Fruit fly (Drosophila melanogaster) whole organism, embryonic: Measurements from ENCODE around the gene RpL35.

Source experiments
- Adf1 ChIP-seq: fragments of 200-800 bp; sonication (Bioruptor generic); IDR thresholded peaks from 2 replicates; pipeline ENCODE4 v1.3.6; 2022; ENCODE audit warnings: missing biosample characterization, missing genetic modification characterization
- Atf6 ChIP-seq: fragments of 200-800 bp; sonication (Bioruptor generic); IDR thresholded peaks from 2 replicates; pipeline ENCODE4 v1.3.6; 2022; ENCODE audit warnings: missing biosample characterization, missing genetic modification characterization
- Bgb ChIP-seq: fragments of 200-800 bp; sonication (Bioruptor generic); IDR thresholded peaks from 2 replicates; pipeline ENCODE4 v1.3.6; 2022; ENCODE audit warnings: missing biosample characterization, missing genetic modification characterization; ENCODE audit not compliant: partially characterized antibody
- Blimp-1 ChIP-seq: fragments of 200-800 bp; sonication (Bioruptor generic); optimal IDR thresholded peaks from 3 replicates; lab custom pipeline; 2018; ENCODE audit warnings: missing biosample characterization, missing genetic modification characterization, mild to moderate bottlenecking, moderate library complexity, missing genetic modification reagents
- CG10209 ChIP-seq: fragments of 200-800 bp; sonication (Bioruptor generic); optimal IDR thresholded peaks from 3 replicates; lab custom pipeline; 2017; ENCODE audit warnings: missing biosample characterization, mild to moderate bottlenecking, missing genetic modification characterization, missing genetic modification reagents
- CG10654 ChIP-seq: fragments of 200-800 bp; sonication (Bioruptor generic); optimal IDR thresholded peaks from 2 replicates; lab custom pipeline; 2016; ENCODE audit warnings: missing biosample characterization, missing genetic modification characterization
- CG10979 ChIP-seq: fragments of 200-800 bp; sonication (Bioruptor generic); optimal IDR thresholded peaks from 2 replicates; lab custom pipeline; 2018; ENCODE audit warnings: missing biosample characterization, mild to moderate bottlenecking, missing genetic modification characterization, moderate library complexity
- CG11696 ChIP-seq: fragments of 200-800 bp; sonication (Bioruptor generic); IDR thresholded peaks from 2 replicates; pipeline ENCODE4 v1.3.6; 2022; ENCODE audit warnings: missing biosample characterization, missing genetic modification characterization
- CG12391 ChIP-seq: fragments of 200-800 bp; sonication (Bioruptor generic); optimal IDR thresholded peaks from 3 replicates; lab custom pipeline; 2018; ENCODE audit warnings: missing biosample characterization, mild to moderate bottlenecking, missing genetic modification characterization, moderate library complexity
- CG13287 ChIP-seq: fragments of 200-800 bp; sonication (Bioruptor generic); IDR thresholded peaks from 2 replicates; pipeline ENCODE4 v1.3.6; 2022; ENCODE audit warnings: missing biosample characterization, missing genetic modification characterization; ENCODE audit not compliant: partially characterized antibody
- CG13624 ChIP-seq: fragments of 200-800 bp; sonication (Bioruptor generic); optimal IDR thresholded peaks from 2 replicates; lab custom pipeline; 2016; ENCODE audit warnings: missing biosample characterization, missing genetic modification characterization
- CG17829 ChIP-seq: fragments of 200-800 bp; optimal IDR thresholded peaks from 2 replicates; lab custom pipeline; 2019; ENCODE audit warnings: missing biosample characterization, mild to moderate bottlenecking, missing genetic modification characterization, moderate library complexity
- CG3065 ChIP-seq: fragments of 200-800 bp; sonication (Bioruptor generic); optimal IDR thresholded peaks from 2 replicates; lab custom pipeline; 2016; ENCODE audit warnings: missing biosample characterization, missing genetic modification characterization
- CG43689 ChIP-seq: fragments of 200-800 bp; sonication (Bioruptor generic); IDR thresholded peaks from 2 replicates; pipeline ENCODE4 v1.3.6; 2022; ENCODE audit warnings: missing biosample characterization, missing genetic modification characterization
- CG4404 ChIP-seq: fragments of 200-800 bp; sonication (Bioruptor generic); IDR thresholded peaks from 2 replicates; pipeline ENCODE4 v1.3.6; 2022; ENCODE audit warnings: missing biosample characterization, missing genetic modification characterization
- CG4730 ChIP-seq: fragments of 200-800 bp; sonication (Bioruptor generic); IDR thresholded peaks from 2 replicates; pipeline ENCODE4 v1.3.6; 2022; ENCODE audit warnings: missing biosample characterization, missing genetic modification characterization
- CG5180 ChIP-seq: fragments of 200-800 bp; sonication (Bioruptor generic); optimal IDR thresholded peaks from 3 replicates; lab custom pipeline; 2017; ENCODE audit warnings: missing biosample characterization, missing genetic modification characterization, mild to moderate bottlenecking, moderate library complexity, missing genetic modification reagents
- CG6765 ChIP-seq: fragments of 200-800 bp; sonication (Bioruptor generic); optimal IDR thresholded peaks from 3 replicates; lab custom pipeline; 2017; ENCODE audit warnings: missing biosample characterization, mild to moderate bottlenecking, missing genetic modification characterization
- CG7372 ChIP-seq: fragments of 200-800 bp; sonication (Bioruptor generic); IDR thresholded peaks from 2 replicates; pipeline ENCODE4 v1.3.6; 2022; ENCODE audit warnings: missing biosample characterization, missing genetic modification characterization
- CG7556 ChIP-seq: fragments of 200-800 bp; sonication (Bioruptor generic); optimal IDR thresholded peaks from 2 replicates; lab custom pipeline; 2017; ENCODE audit warnings: missing biosample characterization, mild to moderate bottlenecking, missing genetic modification characterization
- CG7839 ChIP-seq: fragments of 200-800 bp; sonication (Bioruptor generic); optimal IDR thresholded peaks from 3 replicates; lab custom pipeline; 2018; ENCODE audit warnings: missing biosample characterization, mild to moderate bottlenecking, missing genetic modification characterization, moderate library complexity
- CG8281 ChIP-seq: fragments of 200-800 bp; sonication (Bioruptor generic); optimal IDR thresholded peaks from 2 replicates; lab custom pipeline; 2018; ENCODE audit warnings: missing biosample characterization, mild to moderate bottlenecking, missing genetic modification characterization, moderate library complexity
- CG9876 ChIP-seq: fragments of 200-800 bp; sonication (Bioruptor generic); optimal IDR thresholded peaks from 2 replicates; lab custom pipeline; 2016; ENCODE audit warnings: missing biosample characterization, missing genetic modification characterization
- CG9932 ChIP-seq: fragments of 200-800 bp; sonication (Bioruptor generic); IDR thresholded peaks from 2 replicates; pipeline ENCODE4 v1.3.6; 2022; ENCODE audit warnings: missing biosample characterization, missing genetic modification characterization
- D ChIP-seq, 2 experiments: fragments of 200-800 bp in 1 of 2; fragments of >200 bp in 1 of 2; sonication (Bioruptor generic) in 1 of 2; optimal IDR thresholded peaks; 2 replicates in 1 of 2; 3 replicates in 1 of 2; lab custom pipeline; 2017; ENCODE audit warnings: mild to moderate bottlenecking in 1 of 2, missing biosample characterization in 1 of 2, missing genetic modification characterization in 1 of 2, missing genetic modification reagents in 1 of 2
- Deaf1 ChIP-seq: fragments of 200-800 bp; optimal IDR thresholded peaks from 3 replicates; lab custom pipeline; 2019; ENCODE audit warnings: missing biosample characterization, mild to moderate bottlenecking, missing genetic modification characterization, moderate library complexity
- Hr51 ChIP-seq, 2 experiments: fragments of 200-800 bp; sonication (Bioruptor generic); optimal IDR thresholded peaks; 2 replicates in 1 of 2; 3 replicates in 1 of 2; lab custom pipeline; 2016 to 2018; ENCODE audit warnings: missing biosample characterization in 2 of 2, missing genetic modification characterization in 2 of 2, mild to moderate bottlenecking in 1 of 2, moderate library complexity in 1 of 2
- Meics ChIP-seq: fragments of 200-800 bp; sonication (Bioruptor generic); optimal IDR thresholded peaks from 2 replicates; lab custom pipeline; 2017; ENCODE audit warnings: missing biosample characterization, mild to moderate bottlenecking, missing genetic modification characterization
- Nf-YB ChIP-seq: fragments of 200-800 bp; sonication (Bioruptor generic); optimal IDR thresholded peaks from 3 replicates; lab custom pipeline; 2019; ENCODE audit warnings: missing biosample characterization, mild to moderate bottlenecking, missing genetic modification characterization, moderate library complexity
- Spps ChIP-seq: fragments of 200-800 bp; sonication (Bioruptor generic); optimal IDR thresholded peaks from 2 replicates; lab custom pipeline; 2018; ENCODE audit warnings: missing biosample characterization, mild to moderate bottlenecking, missing genetic modification characterization
- Trl ChIP-seq, 3 experiments: fragments of >200 bp in 2 of 3; fragments of 200-800 bp in 1 of 3; sonication (Bioruptor generic) in 1 of 3; optimal IDR thresholded peaks; 2 replicates in 1 of 3; 3 replicates in 2 of 3; lab custom pipeline; 2016 to 2017; ENCODE audit warnings: missing biosample characterization in 1 of 3, missing genetic modification characterization in 1 of 3
- amos ChIP-seq: fragments of 200-800 bp; sonication (Bioruptor generic); IDR thresholded peaks from 2 replicates; pipeline ENCODE4 v1.3.6; 2022; ENCODE audit warnings: missing biosample characterization, missing genetic modification characterization; ENCODE audit not compliant: partially characterized antibody
- danr ChIP-seq: fragments of 200-800 bp; sonication (Bioruptor generic); IDR thresholded peaks from 2 replicates; pipeline ENCODE4 v1.3.6; 2022; ENCODE audit warnings: missing biosample characterization, missing genetic modification characterization
- dm ChIP-seq: fragments of 200-800 bp; sonication (Bioruptor generic); optimal IDR thresholded peaks from 3 replicates; lab custom pipeline; 2016; ENCODE audit warnings: missing biosample characterization, missing genetic modification characterization
- hbn ChIP-seq: fragments of 200-800 bp; sonication (Bioruptor generic); IDR thresholded peaks from 2 replicates; pipeline ENCODE4 v1.3.6; 2022; ENCODE audit warnings: missing biosample characterization, missing genetic modification characterization; ENCODE audit not compliant: partially characterized antibody
- kah ChIP-seq: fragments of 200-800 bp; sonication (Bioruptor generic); optimal IDR thresholded peaks from 2 replicates; lab custom pipeline; 2018; ENCODE audit warnings: missing biosample characterization, mild to moderate bottlenecking, missing genetic modification characterization
- klu ChIP-seq: fragments of 200-800 bp; sonication (Bioruptor generic); IDR thresholded peaks from 2 replicates; pipeline ENCODE4 v1.3.6; 2022; ENCODE audit warnings: missing biosample characterization, missing genetic modification characterization
- lab ChIP-seq: fragments of 200-800 bp; sonication (Bioruptor generic); optimal IDR thresholded peaks from 3 replicates; lab custom pipeline; 2017; ENCODE audit warnings: missing biosample characterization, missing genetic modification characterization, mild to moderate bottlenecking, moderate library complexity, missing genetic modification reagents
- lmd ChIP-seq: fragments of 200-800 bp; sonication (Bioruptor generic); IDR thresholded peaks from 2 replicates; pipeline ENCODE4 v1.3.6; 2022; ENCODE audit warnings: missing biosample characterization, missing genetic modification characterization
- nerfin-1 ChIP-seq: fragments of 200-800 bp; sonication (Bioruptor generic); optimal IDR thresholded peaks from 3 replicates; lab custom pipeline; 2019; ENCODE audit warnings: missing biosample characterization, mild to moderate bottlenecking, missing genetic modification characterization, moderate library complexity
- nmo ChIP-seq: fragments of 200-800 bp; sonication (Bioruptor generic); optimal IDR thresholded peaks from 2 replicates; lab custom pipeline; 2018; ENCODE audit warnings: missing biosample characterization, mild to moderate bottlenecking, missing genetic modification characterization, moderate library complexity
- sens ChIP-seq: fragments of 200-800 bp; sonication (Bioruptor generic); peaks from one replicate; lab custom pipeline; 2016; ENCODE audit warnings: missing biosample characterization, missing genetic modification characterization
- slbo ChIP-seq: fragments of 200-800 bp; sonication (Bioruptor generic); IDR thresholded peaks from 2 replicates; pipeline ENCODE4 v1.3.6; 2022; ENCODE audit warnings: missing biosample characterization, missing genetic modification characterization
- so ChIP-seq: fragments of 200-800 bp; sonication (Bioruptor generic); IDR thresholded peaks from 3 replicates; pipeline ENCODE4 v1.3.6; 2022; ENCODE audit warnings: missing biosample characterization, missing genetic modification characterization
- tin ChIP-seq: fragments of 200-800 bp; sonication (Bioruptor generic); optimal IDR thresholded peaks from 3 replicates; lab custom pipeline; 2016; ENCODE audit warnings: missing biosample characterization, missing genetic modification characterization
- unpg ChIP-seq: fragments of 200-800 bp; sonication (Bioruptor generic); optimal IDR thresholded peaks from 3 replicates; lab custom pipeline; 2018; ENCODE audit warnings: missing biosample characterization, mild to moderate bottlenecking, missing genetic modification characterization, moderate library complexity
- z ChIP-seq: fragments of 200-800 bp; sonication (Bioruptor generic); IDR thresholded peaks from 3 replicates; pipeline ENCODE4 v1.3.6; 2022; ENCODE audit warnings: missing biosample characterization, missing genetic modification characterization
- zfh1 ChIP-seq: fragments of 200-800 bp; sonication (Bioruptor generic); IDR thresholded peaks from 3 replicates; pipeline ENCODE4 v1.3.6; 2022; ENCODE audit warnings: missing biosample characterization, missing genetic modification characterization

The RpL35 gene

dm6 chrX:5715455-5716227 is 43.4 kb downstream of the RpL35 start (continued):
- TF ChIP-seq D (optimal IDR thresholded peaks at IDR 0.05; lab: Kevin White, UChicago) (no peak), D (GFP tag; optimal IDR thresholded peaks at IDR 0.05; lab: Kevin White, UChicago) (no peak), CG13624 (peak; percentile 20), Spps (no peak), CG9932 (GFP tag; lab: Robert Waterston, UW) (peak; percentile 14; the same call in 1 of the 2 replicates), hbn (GFP tag; lab: Robert Waterston, UW) (no peak), Deaf1 (tag; lab: Kevin White, UChicago) (peak; percentile 3), sens (GFP tag; lab: Kevin White, UChicago) (peak; percentile 73), zfh1 (no peak), amos (GFP tag; lab: Robert Waterston, UW) (no peak), so (GFP tag; lab: Robert Waterston, UW) (0 out of 3 replicates have a peak, but pooled peaks have one; percentile 30), Blimp-1 (GFP tag; lab: Kevin White, UChicago) (no peak), Nf-YB (GFP tag; lab: Kevin White, UChicago) (no peak), CG4404 (GFP tag; lab: Robert Waterston, UW) (no peak), z (peak; percentile 83), CG5180 (GFP tag; lab: Kevin White, UChicago) (peak; percentile 1), CG9876 (GFP tag; lab: Kevin White, UChicago) (no peak), CG7372 (peak; percentile 98), lab (peak; percentile 31), CG17829 (no peak), CG10654 (no peak), klu (GFP tag; lab: Robert Waterston, UW) (no peak), CG4730 (GFP tag; lab: Robert Waterston, UW) (no peak), CG7839 (tag; lab: Kevin White, UChicago) (peak; percentile 19), Atf6 (GFP tag; lab: Robert Waterston, UW) (0 out of 2 replicates have a peak, but pooled peaks have one; percentile 7), Trl (optimal IDR thresholded peaks at IDR 0.05; lab: Kevin White, UChicago) (peak in 1 of 2 experiments; percentile 17), Trl (GFP tag; optimal IDR thresholded peaks at IDR 0.05; lab: Kevin White, UChicago) (no peak), Meics (peak; percentile 4), CG10209 (GFP tag; lab: Kevin White, UChicago) (no peak), CG10979 (tag; lab: Kevin White, UChicago) (peak; percentile 50), Bgb (peak; percentile 7; the same call in 1 of the 2 replicates), CG3065 (GFP tag; lab: Kevin White, UChicago) (peak; percentile 25), Adf1 (GFP tag; lab: Robert Waterston, UW) (peak; percentile 82), CG8281 (tag; lab: Kevin White, UChicago) (peak; percentile 87), Hr51 (GFP tag; optimal IDR thresholded peaks at IDR 0.05; lab: Kevin White, UChicago) (peak in 1 of 2 experiments; percentile 26), CG13287 (GFP tag; lab: Robert Waterston, UW) (peak; percentile 42; the same call in 1 of the 2 replicates)

- no peak for TF ChIP-seq CG43689 (GFP tag; lab: Robert Waterston, UW)
- TF ChIP-seq CG12391 (tag; lab: Kevin White, UChicago) = no peak
- no peak for TF ChIP-seq CG7556 (GFP tag; lab: Kevin White, UChicago)
- TF ChIP-seq nerfin-1 = no peak
- no peak for TF ChIP-seq nmo (GFP tag; lab: Kevin White, UChicago)
- no peak for TF ChIP-seq kah (GFP tag; lab: Kevin White, UChicago)
- no peak for TF ChIP-seq CG6765 (GFP tag; lab: Kevin White, UChicago)
- TF ChIP-seq danr (GFP tag; lab: Robert Waterston, UW) = 0 out of 2 replicates have a peak, but pooled peaks have one; percentile 7
- TF ChIP-seq unpg (GFP tag; lab: Kevin White, UChicago) = no peak
- no peak for TF ChIP-seq tin (GFP tag; lab: Kevin White, UChicago)
- TF ChIP-seq slbo = peak; percentile 40; the same call in 1 of the 2 replicates
- TF ChIP-seq CG11696 (GFP tag; lab: Robert Waterston, UW) = no peak
- TF ChIP-seq dm = no peak
- no peak for TF ChIP-seq lmd (GFP tag; lab: Robert Waterston, UW)
Measured at dm6 chrX:5717741-5718475, 45.7 kb downstream of the RpL35 start, which contains the start of gene CG33080. CG33080 (minus strand) TSS chrX:5717778.
